Worm (Caenorhabditis elegans): Measurements from ENCODE around the gene coq-5.

- TF ChIP-seq dao-5 (tag; optimal IDR thresholded peaks at IDR 0.05) (no peak), him-1 (tag; optimal IDR thresholded peaks at IDR 0.05) (no peak), W03F9.2 (tag; optimal IDR thresholded peaks at IDR 0.05) (no peak)
Measured at ce11 chrIII:7907515-7907914, 49.3 kb upstream of the coq-5 start, which contains the start of gene pcp-5.
